Fruit fly (Drosophila melanogaster): ENCODE results near the gene UGP.
A peak's percentile ranks its signal among the peaks of the same experiment; 100 is the strongest.

Gene UGP

DNA sequence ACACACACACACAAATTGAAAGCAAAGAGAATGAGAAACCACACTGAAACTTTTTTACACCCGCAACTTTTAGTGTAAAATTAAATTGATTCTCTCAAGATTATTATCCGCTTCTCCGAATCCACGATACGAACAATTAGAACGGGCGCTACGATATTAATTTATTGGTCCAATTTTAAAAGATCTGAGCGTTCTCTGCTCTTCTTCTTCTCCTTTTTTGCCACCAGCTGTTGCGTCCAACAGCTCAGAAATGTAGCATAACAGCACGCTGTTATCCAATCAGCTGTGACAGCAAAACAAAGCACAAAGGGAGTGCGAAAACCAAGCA is at the start of gene UGP, which contains the start of gene Svip:
Gene UGP, minus strand, starts transcription at position 223 of the 328 bp plus-strand sequence.
Gene Svip, plus strand, starts transcription at position 287 of the 328 bp plus-strand sequence.
- TF ChIP-seq kay (GFP tag; ENCODE audit: borderline replicate concordance) = peak; percentile 76
- TF ChIP-seq tj (GFP tag; optimal IDR thresholded peaks at IDR 0.05) = peak; percentile 30
- TF ChIP-seq CG14711 (tag; optimal IDR thresholded peaks at IDR 0.05) = peak; percentile 63
- TF ChIP-seq toe (GFP tag; optimal IDR thresholded peaks at IDR 0.05) = no peak
- peak; percentile 14 for TF ChIP-seq CG7045 (GFP tag; optimal IDR thresholded peaks at IDR 0.05)
- peak; percentile 38 for TF ChIP-seq CG7101 (tag; optimal IDR thresholded peaks at IDR 0.05)
- peak; percentile 26 for TF ChIP-seq CG11617 (GFP tag; optimal IDR thresholded peaks at IDR 0.05)
- TF ChIP-seq bab1 (GFP tag; optimal IDR thresholded peaks at IDR 0.05) = peak; percentile 65
- no peak for TF ChIP-seq Hr96 (GFP tag; optimal IDR thresholded peaks at IDR 0.05)
- no peak for TF ChIP-seq CG33017 (tag; optimal IDR thresholded peaks at IDR 0.05)
- TF ChIP-seq Mnt (GFP tag; optimal IDR thresholded peaks at IDR 0.05) = peak; percentile 49

DNA sequence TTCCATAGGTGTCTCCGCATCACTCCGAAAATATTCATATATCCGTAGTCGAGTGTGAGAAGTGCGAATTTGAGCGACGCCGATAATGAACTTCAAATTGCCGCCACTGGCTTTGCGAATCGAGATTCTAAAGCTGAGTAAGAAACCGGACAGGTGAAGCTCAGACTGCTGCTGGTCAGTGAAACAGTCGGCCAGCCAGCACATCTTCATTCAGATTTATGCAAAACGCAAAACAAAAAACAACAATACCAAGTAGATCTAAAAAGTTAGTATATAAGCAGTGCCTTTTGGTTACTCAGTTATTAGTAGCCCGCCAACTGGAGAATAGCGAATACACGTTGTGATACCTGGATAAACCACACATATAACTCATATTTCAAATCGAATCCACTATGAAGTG is 45.8 kb upstream of the UGP start, which contains the start of gene Cpr67B:
Gene Cpr67B, plus strand, starts transcription at position 301 of the 400 bp plus-strand sequence.
- TF ChIP-seq CG7101 (tag; optimal IDR thresholded peaks at IDR 0.05) = no peak
- no peak for TF ChIP-seq CG12768 (GFP tag; optimal IDR thresholded peaks at IDR 0.05)
- no peak for TF ChIP-seq Hr96 (GFP tag; optimal IDR thresholded peaks at IDR 0.05)
- TF ChIP-seq CG11617 (GFP tag; optimal IDR thresholded peaks at IDR 0.05) = no peak
- no peak for TF ChIP-seq Mnt (GFP tag; optimal IDR thresholded peaks at IDR 0.05)
- TF ChIP-seq pad (GFP tag; optimal IDR thresholded peaks at IDR 0.05) = no peak
- TF ChIP-seq kay (GFP tag; ENCODE audit: borderline replicate concordance) = no peak
- no peak for TF ChIP-seq Crg-1 (GFP tag; optimal IDR thresholded peaks at IDR 0.05)
- TF ChIP-seq bab1 (GFP tag; optimal IDR thresholded peaks at IDR 0.05) = no peak
- no peak for TF ChIP-seq CG14711 (tag; optimal IDR thresholded peaks at IDR 0.05)
- no peak for TF ChIP-seq CG5204 (GFP tag; optimal IDR thresholded peaks at IDR 0.05)
- no peak for TF ChIP-seq cnc (optimal IDR thresholded peaks at IDR 0.05)
- TF ChIP-seq CG33017 (tag; optimal IDR thresholded peaks at IDR 0.05) = no peak
- TF ChIP-seq CG1620 (GFP tag; optimal IDR thresholded peaks at IDR 0.05) = no peak
- no peak for TF ChIP-seq CG7045 (GFP tag; optimal IDR thresholded peaks at IDR 0.05)

DNA sequence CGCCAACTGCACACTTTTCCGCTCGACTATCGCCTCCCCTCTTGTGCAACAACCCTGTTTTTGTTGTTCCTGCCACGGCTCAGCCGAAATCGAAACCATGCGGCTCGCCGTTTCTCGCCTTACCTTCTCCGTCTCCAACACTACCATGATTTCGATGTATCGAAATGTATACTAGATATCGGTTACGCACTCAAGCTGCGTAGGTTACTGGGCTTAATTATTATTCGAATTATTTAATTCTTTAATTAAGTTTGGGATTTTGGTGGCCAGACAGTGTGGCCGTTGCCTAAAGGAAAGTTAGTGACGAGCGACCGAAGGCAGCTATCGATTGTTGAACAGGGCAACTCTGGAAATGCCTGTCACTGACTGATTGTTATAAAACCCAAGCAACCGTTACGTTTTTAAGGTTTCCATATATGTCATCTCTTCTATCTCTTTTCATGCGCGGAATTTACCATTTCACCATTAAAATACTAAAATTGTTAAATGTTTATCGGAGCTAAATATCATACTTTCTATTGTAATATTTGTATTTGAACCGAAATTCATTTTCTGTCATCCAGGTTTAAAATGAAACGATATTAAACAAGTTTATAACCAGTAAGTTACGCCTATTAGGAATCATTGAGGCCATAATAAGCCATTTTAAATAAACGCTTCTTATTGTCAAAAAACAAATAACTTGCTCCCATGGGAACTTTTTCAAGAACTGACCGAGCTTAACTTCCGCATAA is 43.6 kb upstream of the UGP start, which contains the start of gene eIF4E1:
Gene eIF4E1, minus strand, starts transcription at position 304 of the 734 bp plus-strand sequence.
- TF ChIP-seq bab1 (GFP tag; optimal IDR thresholded peaks at IDR 0.05) = peak; percentile 9
- peak; percentile 87 for TF ChIP-seq CG14711 (tag; optimal IDR thresholded peaks at IDR 0.05)
- peak; percentile 38 for TF ChIP-seq tj (GFP tag; optimal IDR thresholded peaks at IDR 0.05)
- no peak for TF ChIP-seq CG33017 (tag; optimal IDR thresholded peaks at IDR 0.05)
- peak; percentile 38 for TF ChIP-seq kay (GFP tag; ENCODE audit: borderline replicate concordance)
- no peak for TF ChIP-seq ovo (GFP tag; optimal IDR thresholded peaks at IDR 0.05)
- peak; percentile 78 for TF ChIP-seq Mnt (GFP tag; optimal IDR thresholded peaks at IDR 0.05)

DNA sequence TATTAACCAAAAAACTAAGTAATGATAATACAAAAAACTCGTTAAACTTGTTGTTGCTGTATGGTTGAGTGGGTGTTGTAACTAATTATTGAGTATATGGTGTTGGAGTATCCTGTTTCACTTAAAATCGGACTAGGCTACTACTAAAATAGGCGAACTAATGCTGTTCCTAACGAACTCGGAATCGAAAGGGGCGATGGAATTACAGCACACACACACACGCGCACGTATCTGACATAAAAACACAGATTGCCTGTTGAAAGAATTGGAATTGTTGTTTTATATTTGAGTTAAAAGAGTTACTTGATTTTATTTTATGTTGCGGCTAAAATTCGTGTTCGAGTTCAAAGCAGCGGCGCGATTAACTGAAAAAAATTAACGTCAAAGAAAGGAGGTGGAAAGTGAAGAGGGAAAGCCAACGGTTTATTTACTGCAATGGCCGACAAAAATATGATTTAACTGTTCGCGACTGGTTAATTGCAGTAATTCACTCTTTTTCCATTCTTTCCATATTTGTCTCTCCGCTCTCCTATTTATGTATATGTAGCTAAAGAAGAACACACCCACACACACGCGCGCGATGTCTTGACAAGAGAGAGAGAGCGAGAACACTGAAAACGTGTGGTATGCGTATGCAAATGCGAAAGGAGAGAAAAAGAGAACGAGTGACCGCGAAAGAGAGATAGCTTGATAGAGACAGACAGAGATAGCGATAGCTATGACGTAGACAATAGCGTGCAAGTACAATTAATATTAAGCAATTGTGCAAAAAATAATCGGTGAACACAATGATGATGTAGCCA is 42.8 kb upstream of the UGP start:
- TF ChIP-seq Mnt (GFP tag; optimal IDR thresholded peaks at IDR 0.05) (no peak), ovo (GFP tag; optimal IDR thresholded peaks at IDR 0.05) (peak; percentile 93), CG7101 (tag; optimal IDR thresholded peaks at IDR 0.05) (no peak), cic (GFP tag; optimal IDR thresholded peaks at IDR 0.05) (no peak), kay (GFP tag; ENCODE audit: borderline replicate concordance) (peak; percentile 96), CG12768 (GFP tag; optimal IDR thresholded peaks at IDR 0.05) (peak; percentile 13), CG14711 (tag; optimal IDR thresholded peaks at IDR 0.05) (no peak), CG5204 (GFP tag; optimal IDR thresholded peaks at IDR 0.05) (no peak), Clk (GFP tag; optimal IDR thresholded peaks at IDR 0.05) (no peak), CG7045 (GFP tag; optimal IDR thresholded peaks at IDR 0.05) (no peak), CG11617 (GFP tag; optimal IDR thresholded peaks at IDR 0.05) (no peak), CG33017 (tag; optimal IDR thresholded peaks at IDR 0.05) (no peak), toe (GFP tag; optimal IDR thresholded peaks at IDR 0.05) (no peak), Hr96 (GFP tag; optimal IDR thresholded peaks at IDR 0.05) (no peak), pad (GFP tag; optimal IDR thresholded peaks at IDR 0.05) (peak; percentile 87), bab1 (GFP tag; optimal IDR thresholded peaks at IDR 0.05) (no peak), CG1620 (GFP tag; optimal IDR thresholded peaks at IDR 0.05) (no peak), tj (GFP tag; optimal IDR thresholded peaks at IDR 0.05) (peak; percentile 74)

DNA sequence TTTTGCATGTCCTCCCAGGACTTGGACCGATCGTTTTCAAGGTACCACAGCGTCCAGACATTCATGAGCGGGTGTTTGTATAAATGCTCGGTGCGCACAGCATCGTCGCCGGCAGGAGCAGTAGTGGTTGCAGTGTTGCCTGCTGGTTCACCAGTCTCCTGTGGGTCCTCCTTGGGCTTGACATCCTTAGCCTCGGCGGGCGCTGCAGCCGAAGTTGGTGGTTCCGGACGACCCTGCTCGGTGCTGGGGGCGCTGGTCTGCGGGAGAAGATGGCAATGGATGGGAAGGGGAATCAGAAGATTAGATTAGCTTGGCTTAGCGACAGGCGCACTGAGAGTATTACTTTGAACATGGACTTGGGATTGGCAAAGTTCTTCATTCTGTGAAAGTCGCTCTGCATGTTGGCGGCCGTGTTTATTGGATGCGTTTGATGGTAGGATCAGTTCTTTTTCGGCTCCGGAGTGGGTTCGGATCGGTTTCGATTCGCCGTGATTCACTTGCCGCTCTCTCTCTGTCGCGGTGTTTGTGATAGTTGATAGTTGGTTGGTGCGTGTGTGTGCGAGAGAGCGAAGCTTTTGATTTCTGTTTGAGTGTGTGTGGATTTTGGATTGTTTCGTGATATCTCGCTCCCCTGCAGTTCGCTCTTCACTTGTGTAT is 42.1 kb upstream of the UGP start:
- no peak for TF ChIP-seq pad (GFP tag; optimal IDR thresholded peaks at IDR 0.05)
- no peak for TF ChIP-seq kay (GFP tag; ENCODE audit: borderline replicate concordance)
- TF ChIP-seq cic (GFP tag; optimal IDR thresholded peaks at IDR 0.05) = no peak
- TF ChIP-seq CG5204 (GFP tag; optimal IDR thresholded peaks at IDR 0.05) = no peak
- no peak for TF ChIP-seq CG12768 (GFP tag; optimal IDR thresholded peaks at IDR 0.05)
- no peak for TF ChIP-seq cnc (optimal IDR thresholded peaks at IDR 0.05)
- TF ChIP-seq CG7101 (tag; optimal IDR thresholded peaks at IDR 0.05) = no peak
- no peak for TF ChIP-seq Crg-1 (GFP tag; optimal IDR thresholded peaks at IDR 0.05)
